Fruit fly (Drosophila melanogaster): ENCODE results near the gene mRpS18B.

The mRpS18B gene

DNA sequence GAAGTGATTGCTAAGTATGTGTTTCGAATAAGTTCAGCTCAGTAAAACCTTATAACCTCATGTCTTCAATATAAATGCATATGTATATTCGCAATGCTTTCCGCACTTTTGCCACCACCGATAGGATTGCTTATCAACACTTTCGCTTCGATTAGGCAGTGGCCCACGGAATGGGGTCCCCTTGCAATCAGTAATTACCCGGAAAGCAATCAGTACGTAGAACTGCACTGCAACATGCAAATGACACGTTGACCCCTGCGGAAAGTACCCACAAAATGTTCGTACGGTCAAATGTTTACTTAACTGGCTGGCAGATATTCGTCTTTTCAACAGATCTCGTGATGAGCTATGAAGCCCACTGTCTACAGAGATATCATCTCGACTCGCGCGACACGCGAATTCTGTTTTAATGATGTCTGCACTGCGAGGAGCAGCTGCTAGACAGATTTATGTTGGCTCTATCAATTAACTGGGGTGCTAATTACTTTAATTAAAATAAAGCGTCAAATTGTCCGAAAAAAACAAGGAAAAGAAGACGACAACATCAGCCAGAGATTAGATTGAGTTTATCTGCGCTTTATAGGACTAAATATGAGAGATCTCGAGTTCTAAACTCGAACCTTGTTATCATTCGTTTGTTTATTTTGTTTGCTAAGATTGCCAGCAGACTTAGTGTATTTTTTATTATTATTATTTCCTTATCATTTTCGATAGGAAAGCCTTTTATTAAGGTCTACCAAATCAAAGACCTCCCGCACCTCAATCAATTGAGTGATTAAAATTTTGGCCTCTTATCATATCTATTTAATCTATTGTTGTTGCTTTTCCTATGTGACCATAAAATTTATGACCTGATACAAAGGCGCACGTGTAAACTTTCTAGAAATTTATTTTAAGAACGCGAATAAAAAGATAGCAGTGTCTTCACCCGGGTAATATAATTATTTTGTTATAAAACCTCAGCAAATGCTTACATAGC lies 19.3 kb downstream of the mRpS18B start (continued):
- no peak for TF ChIP-seq dl (GFP tag; optimal IDR thresholded peaks at IDR 0.05; ENCODE audit: insufficient read depth in 1 of 2, partially characterized antibody in 2 of 2)
- TF ChIP-seq dsf (GFP tag; optimal IDR thresholded peaks at IDR 0.05; ENCODE audit: borderline replicate concordance): no peak
- TF ChIP-seq CrebA (GFP tag; optimal IDR thresholded peaks at IDR 0.05; ENCODE audit: borderline replicate concordance): peak; percentile 57
- no peak for TF ChIP-seq CG32264 (GFP tag; optimal IDR thresholded peaks at IDR 0.05)

DNA sequence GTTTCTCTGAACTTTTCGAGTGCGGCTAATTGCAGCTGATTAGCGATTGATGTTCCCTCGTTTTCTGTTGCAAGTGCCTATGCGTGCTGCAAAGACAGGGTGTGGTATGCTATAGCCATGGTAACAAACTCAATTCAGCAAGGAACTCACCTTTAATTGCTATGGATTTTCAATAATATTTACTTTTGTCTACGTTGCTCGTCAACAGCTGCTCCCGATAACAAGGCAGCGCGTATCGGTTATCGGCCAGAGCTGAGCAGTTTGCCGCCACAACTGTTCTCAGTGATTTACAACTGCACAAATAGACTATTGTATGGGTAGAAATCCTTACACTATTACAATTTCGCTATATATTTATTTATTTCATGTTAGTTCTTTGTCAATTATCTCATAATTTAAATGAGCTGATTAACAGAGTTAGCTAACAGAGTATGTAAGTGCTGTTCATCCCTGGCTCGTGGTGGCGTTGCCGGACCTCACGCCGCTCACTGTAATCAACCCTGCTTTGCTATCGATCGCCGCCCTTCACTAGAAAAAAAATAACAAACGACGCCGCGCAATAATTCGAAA lies 21.7 kb downstream of the mRpS18B start, which contains the start of the genes pr and neb:
Gene pr, minus strand, starts transcription at position 225 of the 570 bp plus-strand sequence.
Gene neb, plus strand, starts transcription at position 524 of the 570 bp plus-strand sequence.
- peak; percentile 62 for TF ChIP-seq fru (GFP tag; optimal IDR thresholded peaks at IDR 0.05)
- peak; percentile 54 for TF ChIP-seq rgr (GFP tag; optimal IDR thresholded peaks at IDR 0.05)
- TF ChIP-seq Dif (GFP tag; optimal IDR thresholded peaks at IDR 0.05; ENCODE audit: partially characterized antibody): no peak
- TF ChIP-seq dmrt93B (GFP tag; optimal IDR thresholded peaks at IDR 0.05): no peak
- no peak for TF ChIP-seq CG9705 (GFP tag; optimal IDR thresholded peaks at IDR 0.05)
- TF ChIP-seq Hr83 (GFP tag; optimal IDR thresholded peaks at IDR 0.05; ENCODE audit: poor library complexity, severe bottlenecking): no peak
- peak in 1 of 2 experiments; percentile 68 for TF ChIP-seq foxo (GFP tag; optimal IDR thresholded peaks at IDR 0.05)
- TF ChIP-seq CrebA (GFP tag; optimal IDR thresholded peaks at IDR 0.05; ENCODE audit: borderline replicate concordance): no peak
- TF ChIP-seq Abd-B (GFP tag; optimal IDR thresholded peaks at IDR 0.05): no peak
- no peak for TF ChIP-seq lola (GFP tag; optimal IDR thresholded peaks at IDR 0.05)
- peak; percentile 58 for TF ChIP-seq Hnf4 (GFP tag; optimal IDR thresholded peaks at IDR 0.05)
- TF ChIP-seq br (GFP tag; optimal IDR thresholded peaks at IDR 0.05): peak; percentile 8
- TF ChIP-seq Hr78 (GFP tag; optimal IDR thresholded peaks at IDR 0.05): no peak
- peak; percentile 81 for TF ChIP-seq Myc (optimal IDR thresholded peaks at IDR 0.05)
- peak; percentile 77 for TF ChIP-seq Vsx2 (GFP tag; optimal IDR thresholded peaks at IDR 0.05; ENCODE audit: partially characterized antibody)
- peak; percentile 37 for TF ChIP-seq brk (GFP tag; optimal IDR thresholded peaks at IDR 0.05)
- no peak for TF ChIP-seq Rel (GFP tag; optimal IDR thresholded peaks at IDR 0.05)
- TF ChIP-seq Rel (tag; optimal IDR thresholded peaks at IDR 0.05): peak; percentile 55
- peak; percentile 50 for TF ChIP-seq sv (GFP tag; optimal IDR thresholded peaks at IDR 0.05)
- TF ChIP-seq Sp1 (GFP tag; optimal IDR thresholded peaks at IDR 0.05): peak; percentile 71
- peak; percentile 30 for TF ChIP-seq CG32264 (GFP tag; optimal IDR thresholded peaks at IDR 0.05)
- TF ChIP-seq woc (GFP tag; optimal IDR thresholded peaks at IDR 0.05): peak; percentile 49
- TF ChIP-seq HLH106 (tag; optimal IDR thresholded peaks at IDR 0.05): peak; percentile 7
- peak; percentile 45 for TF ChIP-seq OdsH (GFP tag; optimal IDR thresholded peaks at IDR 0.05)
- no peak for TF ChIP-seq dl (GFP tag; optimal IDR thresholded peaks at IDR 0.05; ENCODE audit: insufficient read depth in 1 of 2, partially characterized antibody in 2 of 2)
- peak; percentile 33 for TF ChIP-seq psq (GFP tag; optimal IDR thresholded peaks at IDR 0.05)
- peak; percentile 77 for TF ChIP-seq h (GFP tag; optimal IDR thresholded peaks at IDR 0.05)
- TF ChIP-seq pan (optimal IDR thresholded peaks at IDR 0.05): no peak
- no peak for TF ChIP-seq Mio (GFP tag; optimal IDR thresholded peaks at IDR 0.05)
- TF ChIP-seq dsf (GFP tag; optimal IDR thresholded peaks at IDR 0.05; ENCODE audit: borderline replicate concordance): no peak
- no peak for TF ChIP-seq Dfd (GFP tag; optimal IDR thresholded peaks at IDR 0.05)
- peak; percentile 15 for TF ChIP-seq Jra (GFP tag; optimal IDR thresholded peaks at IDR 0.05)
- TF ChIP-seq tai (GFP tag; optimal IDR thresholded peaks at IDR 0.05): no peak
- TF ChIP-seq jim (GFP tag; optimal IDR thresholded peaks at IDR 0.05): no peak
- no peak for TF ChIP-seq usp (GFP tag; optimal IDR thresholded peaks at IDR 0.05)
- TF ChIP-seq N (GFP tag; optimal IDR thresholded peaks at IDR 0.05): no peak
- no peak for TF ChIP-seq GATAd (GFP tag; optimal IDR thresholded peaks at IDR 0.05)
- TF ChIP-seq sage (GFP tag; optimal IDR thresholded peaks at IDR 0.05): peak; percentile 58
- TF ChIP-seq ey (GFP tag; optimal IDR thresholded peaks at IDR 0.05): peak; percentile 53

Data from whole organism, wandering third instar larva.